Worm (Caenorhabditis elegans): ENCODE measurements around the gene C13A2.12.
A peak's percentile ranks its signal among the peaks of the same experiment; 100 is the strongest.
"Not testable (repeated sequence)": the region's sequence is repeated elsewhere in the genome, so short reads cannot be mapped to it uniquely, and the experiment has no call there.

The C13A2.12 gene

ce11 chrV:7304506-7304905, 45.4 kb downstream of the C13A2.12 start, which contains the start of gene F07G11.2:
TSS of gene F07G11.2 (plus strand) at chrV:7304806.
- TF ChIP-seq Y116A8C.19 (tag; optimal IDR thresholded peaks at IDR 0.05; ENCODE audit: borderline replicate concordance); unc-130 (tag; optimal IDR thresholded peaks at IDR 0.05); ceh-8 (GFP tag; optimal IDR thresholded peaks at IDR 0.05): not testable (repeated sequence)

ce11 chrV:7307089-7307488, 48.0 kb downstream of the C13A2.12 start, which contains the start of gene F07G11.1:
TSS of gene F07G11.1 (plus strand) at chrV:7307389.
- TF ChIP-seq elt-2 (tag; optimal IDR thresholded peaks at IDR 0.05) (no peak), elt-3 (tag; optimal IDR thresholded peaks at IDR 0.05) (no peak), efl-1 (optimal IDR thresholded peaks at IDR 0.05) (no peak), efl-1 (GFP tag; optimal IDR thresholded peaks at IDR 0.05 in 1 of 2) (peak in 1 of 2 experiments; percentile 28)

Measured in whole organism, L1 larva.